Worm (Caenorhabditis elegans) whole organism, midembryonic: Measurements from ENCODE around the gene spp-7.

Source experiments
- cog-1 ChIP-seq: sonication (generic microtip); optimal IDR thresholded peaks from 2 replicates; lab custom pipeline; 2016; ENCODE audit warnings: missing genetic modification characterization, missing compliant biosample characterization
- klf-2 ChIP-seq: fragments of 200-800 bp; sonication (Bioruptor generic); conservative IDR thresholded peaks from 2 replicates; pipeline ENCODE4 v1.3.6; 2022; ENCODE audit warnings: missing genetic modification reagents, missing genetic modification characterization, missing compliant biosample characterization
- ref-1 ChIP-seq: fragments of 200-800 bp; sonication (Bioruptor generic); conservative IDR thresholded peaks from 2 replicates; pipeline ENCODE4 v1.3.6; 2022; ENCODE audit warnings: missing genetic modification reagents, missing genetic modification characterization, missing compliant biosample characterization

DNA sequence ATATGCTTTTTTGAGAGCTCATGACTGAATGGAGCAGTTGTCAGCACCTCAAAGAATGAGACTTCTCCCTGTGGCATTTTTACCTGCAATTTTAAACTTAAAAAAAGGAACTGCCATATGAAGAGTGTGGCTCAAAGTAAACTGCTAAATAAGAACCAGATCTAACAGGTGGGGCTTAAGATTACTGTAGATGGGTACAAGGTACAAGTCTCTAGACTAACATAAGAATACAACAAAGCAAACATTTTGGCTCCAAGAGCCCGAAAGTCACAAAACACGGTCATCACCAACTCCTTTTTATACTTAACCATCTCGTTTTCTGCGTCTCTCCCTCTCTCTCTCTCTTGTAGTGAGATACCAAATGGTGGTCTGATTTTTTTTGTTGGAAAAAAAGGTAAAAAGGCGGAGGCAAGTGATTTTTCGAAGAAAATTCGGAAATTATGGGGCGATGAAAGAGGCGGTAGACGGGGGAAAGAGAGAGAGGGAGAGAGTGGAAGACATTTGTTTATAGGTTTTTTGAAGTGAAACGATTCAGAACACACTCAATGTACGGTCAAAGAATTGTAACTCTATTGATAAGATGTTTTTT is 27.0 kb downstream of the spp-7 start, which contains the start of gene elo-6:
- TF ChIP-seq klf-2 (no peak), cog-1 (tag; lab: Kevin White, UChicago) (no peak), ref-1 (GFP tag; lab: Robert Waterston, UW) (no peak)
